Worm (Caenorhabditis elegans): ENCODE results near the gene gur-5.

DNA sequence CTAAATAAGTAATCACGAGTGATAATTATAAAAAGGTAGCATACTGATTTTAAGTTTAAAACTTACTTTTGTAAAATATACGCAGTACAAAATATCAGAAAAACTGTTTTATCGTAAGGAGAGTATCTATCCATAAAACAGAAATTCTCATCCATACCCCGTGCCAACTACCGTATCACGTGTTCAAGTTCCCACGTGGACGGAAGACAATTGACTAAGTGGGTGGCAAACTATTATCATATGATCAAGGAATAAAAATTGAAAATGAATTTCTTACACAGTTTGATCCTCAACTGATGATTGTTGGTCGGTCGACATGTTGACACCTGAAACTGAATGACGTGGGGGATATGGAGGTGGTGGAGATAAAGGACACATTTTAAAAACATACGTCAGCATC lies 2.9 kb upstream of the gur-5 start, which contains the start of gene pmt-1:
- TF ChIP-seq lin-13 (tag; optimal IDR thresholded peaks at IDR 0.05), result no peak
- no peak for TF ChIP-seq ztf-11 (tag; optimal IDR thresholded peaks at IDR 0.05)
- TF ChIP-seq lsy-2 (tag; optimal IDR thresholded peaks at IDR 0.05), result no peak
- TF ChIP-seq unc-120 (tag; optimal IDR thresholded peaks at IDR 0.05; ENCODE audit: poor library complexity, severe bottlenecking), result no peak
- no peak for TF ChIP-seq nhr-28 (tag; optimal IDR thresholded peaks at IDR 0.05)
- no peak for TF ChIP-seq nhr-237 (tag; optimal IDR thresholded peaks at IDR 0.05)
